Fruit fly (Drosophila melanogaster) whole organism, pupa: ENCODE measurements around the gene CG15429.

Source experiments
- CG10348 ChIP-seq: fragments of 200-800 bp; sonication (Bioruptor generic); IDR thresholded peaks from 2 replicates; pipeline ENCODE4 v1.3.6; 2022; ENCODE audit warnings: missing biosample characterization, missing genetic modification characterization
- CG12605 ChIP-seq: fragments of 200-800 bp; sonication (Bioruptor generic); IDR thresholded peaks from 2 replicates; pipeline ENCODE4 v1.3.6; 2022; ENCODE audit warnings: missing biosample characterization, missing genetic modification characterization
- CG13204 ChIP-seq: fragments of 200-800 bp; sonication (Bioruptor generic); optimal IDR thresholded peaks from 2 replicates; lab custom pipeline; 2018; ENCODE audit warnings: missing biosample characterization, mild to moderate bottlenecking, missing genetic modification characterization, moderate library complexity
- CG14655 ChIP-seq: fragments of 200-800 bp; sonication (Bioruptor generic); optimal IDR thresholded peaks from 3 replicates; lab custom pipeline; 2017; ENCODE audit warnings: mild to moderate bottlenecking, missing biosample characterization, missing genetic modification reagents, missing genetic modification characterization
- CG15710 ChIP-seq: fragments of 200-800 bp; sonication (Bioruptor generic); optimal IDR thresholded peaks from 2 replicates; lab custom pipeline; 2018; ENCODE audit warnings: missing biosample characterization, mild to moderate bottlenecking, missing genetic modification characterization, moderate library complexity
- CG17806 ChIP-seq: fragments of 200-800 bp; sonication (Bioruptor generic); optimal IDR thresholded peaks from 2 replicates; lab custom pipeline; 2018; ENCODE audit warnings: missing biosample characterization, mild to moderate bottlenecking, missing genetic modification characterization, moderate library complexity
- CG32121 ChIP-seq: fragments of 200-800 bp; sonication (Bioruptor generic); IDR thresholded peaks from 2 replicates; pipeline ENCODE4 v1.3.6; 2022; ENCODE audit warnings: missing biosample characterization, missing genetic modification characterization
- CG34367 ChIP-seq: fragments of 200-800 bp; sonication (Bioruptor generic); optimal IDR thresholded peaks from 2 replicates; lab custom pipeline; 2018; ENCODE audit warnings: missing biosample characterization, mild to moderate bottlenecking, missing genetic modification characterization
- CG4496 ChIP-seq: fragments of 200-800 bp; sonication (Bioruptor generic); IDR thresholded peaks from 3 replicates; pipeline ENCODE4 v1.3.6; 2022; ENCODE audit warnings: missing biosample characterization, missing genetic modification characterization
- CG8159 ChIP-seq: fragments of 200-800 bp; sonication (Bioruptor generic); optimal IDR thresholded peaks from 3 replicates; lab custom pipeline; 2018; ENCODE audit warnings: missing biosample characterization, mild to moderate bottlenecking, missing genetic modification characterization, moderate library complexity
- CG8301 ChIP-seq: fragments of 200-800 bp; sonication (Bioruptor generic); optimal IDR thresholded peaks from 2 replicates; lab custom pipeline; 2018; ENCODE audit warnings: missing biosample characterization, mild to moderate bottlenecking, missing genetic modification characterization
- CG9948 ChIP-seq: fragments of 200-800 bp; sonication (Bioruptor generic); optimal IDR thresholded peaks from 2 replicates; lab custom pipeline; 2018; ENCODE audit warnings: missing biosample characterization, mild to moderate bottlenecking, missing genetic modification characterization, moderate library complexity
- D1 ChIP-seq: fragments of 200-800 bp; sonication (Bioruptor generic); optimal IDR thresholded peaks from 2 replicates; lab custom pipeline; 2018; ENCODE audit warnings: missing biosample characterization, mild to moderate bottlenecking, missing genetic modification characterization, moderate library complexity
- EcR ChIP-seq: fragments of 200-800 bp; sonication (Bioruptor generic); optimal IDR thresholded peaks from 3 replicates; lab custom pipeline; 2019; ENCODE audit warnings: missing biosample characterization, missing genetic modification characterization, mild to moderate bottlenecking, moderate library complexity, missing genetic modification reagents
- Ets98B ChIP-seq: fragments of 200-800 bp; sonication (Bioruptor generic); IDR thresholded peaks from 2 replicates; pipeline ENCODE4 v1.3.6; 2022; ENCODE audit warnings: missing biosample characterization, missing genetic modification characterization
- Pif1A ChIP-seq: fragments of 200-800 bp; sonication (Bioruptor generic); optimal IDR thresholded peaks from 3 replicates; lab custom pipeline; 2016; ENCODE audit warnings: missing biosample characterization, missing genetic modification characterization
- Pif1B ChIP-seq: fragments of 200-800 bp; sonication (Bioruptor generic); optimal IDR thresholded peaks from 3 replicates; lab custom pipeline; 2016; ENCODE audit warnings: missing biosample characterization, missing genetic modification characterization
- Snoo ChIP-seq: fragments of 200-800 bp; sonication (Bioruptor generic); optimal IDR thresholded peaks from 3 replicates; lab custom pipeline; 2017; ENCODE audit warnings: missing biosample characterization, mild to moderate bottlenecking, missing genetic modification characterization, inconsistent platforms
- fd96Ca ChIP-seq: fragments of 200-800 bp; sonication (Bioruptor generic); IDR thresholded peaks from 3 replicates; pipeline ENCODE4 v1.3.6; 2022; ENCODE audit warnings: missing biosample characterization, missing genetic modification characterization
- gl ChIP-seq: fragments of 200-800 bp; sonication (Bioruptor generic); optimal IDR thresholded peaks from 2 replicates; lab custom pipeline; 2018; ENCODE audit warnings: missing biosample characterization, mild to moderate bottlenecking, missing genetic modification characterization
- rn ChIP-seq: fragments of 200-800 bp; sonication (Bioruptor generic); IDR thresholded peaks from 2 replicates; pipeline ENCODE4 v1.3.6; 2022; ENCODE audit warnings: missing biosample characterization, missing genetic modification characterization

CG15429 gene

dm6 chr2L:4372802-4373570, 20.2 kb downstream of the CG15429 start:
- TF ChIP-seq EcR, result peak; percentile 33
- TF ChIP-seq CG32121 (GFP tag; lab: Robert Waterston, UW), result no peak

DNA sequence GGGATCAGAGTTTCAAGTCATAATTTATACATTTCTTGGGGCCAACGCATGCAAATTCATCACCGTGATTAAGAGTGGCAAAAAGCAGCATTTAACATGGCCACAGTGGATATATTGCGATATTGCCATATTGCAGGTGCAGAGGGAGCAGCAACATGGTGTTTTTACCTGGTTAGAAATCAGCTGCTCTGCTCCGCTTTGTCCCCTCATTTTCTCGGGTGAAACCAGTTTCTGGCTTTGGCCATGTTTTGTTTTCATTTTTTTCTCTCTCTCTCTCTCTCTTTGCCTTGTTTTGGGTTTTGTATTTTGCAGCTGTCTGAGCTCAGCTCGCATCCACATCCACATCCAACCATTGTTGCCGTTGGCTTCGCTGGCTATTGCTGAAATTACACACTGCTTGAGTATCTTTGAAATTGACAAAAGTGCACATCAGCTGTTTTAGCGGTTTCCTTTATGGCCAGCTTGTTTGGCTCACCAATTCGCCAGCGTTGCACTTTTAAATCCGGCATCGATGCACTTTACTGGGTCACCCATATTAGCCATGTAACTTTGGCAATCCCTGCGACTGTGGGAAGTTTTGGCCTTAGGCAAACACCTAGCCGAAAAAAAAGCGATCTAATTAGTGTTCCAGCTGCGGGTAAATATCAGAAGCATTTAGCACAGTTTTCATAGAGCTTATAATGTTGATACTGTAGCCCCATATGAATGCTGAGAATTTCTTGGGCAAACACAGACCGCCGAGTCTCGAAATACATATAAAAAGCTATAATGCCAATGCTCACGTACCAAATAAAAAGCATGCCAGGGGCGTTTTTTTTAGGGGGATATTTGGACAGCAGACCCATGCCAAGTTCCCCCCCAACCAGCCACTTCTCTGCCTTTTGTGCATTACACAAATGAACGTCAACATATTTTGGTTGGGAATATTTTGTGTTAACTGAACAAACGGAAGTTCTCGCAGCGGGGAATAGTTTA, 22.5 kb downstream of the CG15429 start:
- peak; percentile 58; the same call in 1 of the 3 replicates for TF ChIP-seq fd96Ca (GFP tag; lab: Robert Waterston, UW)
- peak; percentile 5 for TF ChIP-seq CG8301
- TF ChIP-seq CG10348 (GFP tag; lab: Robert Waterston, UW), result no peak
- peak; percentile 80 for TF ChIP-seq EcR
- TF ChIP-seq Pif1B (GFP tag; lab: Kevin White, UChicago), result no peak
- 0 out of 2 replicates have a peak, but pooled peaks have one; percentile 9 for TF ChIP-seq rn (GFP tag; lab: Robert Waterston, UW)
- TF ChIP-seq CG13204, result peak; percentile 31
- peak; percentile 57; the same call in 1 of the 2 replicates for TF ChIP-seq Ets98B
- TF ChIP-seq CG12605 (GFP tag; lab: Robert Waterston, UW), result no peak; the same call in 1 of the 2 replicates
- TF ChIP-seq CG15710, result no peak
- TF ChIP-seq CG17806 (tag; lab: Kevin White, UChicago), result no peak
- TF ChIP-seq CG8159 (tag; lab: Kevin White, UChicago), result peak; percentile 20
- no peak for TF ChIP-seq Pif1A (GFP tag; lab: Kevin White, UChicago)
- no peak for TF ChIP-seq Snoo
- no peak for TF ChIP-seq CG9948 (tag; lab: Kevin White, UChicago)
- no peak for TF ChIP-seq CG14655
- TF ChIP-seq CG34367 (tag; lab: Kevin White, UChicago), result no peak
- no peak for TF ChIP-seq D1
- peak; percentile 48; the same call in 1 of the 3 replicates for TF ChIP-seq CG4496 (GFP tag; lab: Robert Waterston, UW)
- TF ChIP-seq CG32121 (GFP tag; lab: Robert Waterston, UW), result no peak
- peak; percentile 65 for TF ChIP-seq gl (tag; lab: Kevin White, UChicago)

DNA sequence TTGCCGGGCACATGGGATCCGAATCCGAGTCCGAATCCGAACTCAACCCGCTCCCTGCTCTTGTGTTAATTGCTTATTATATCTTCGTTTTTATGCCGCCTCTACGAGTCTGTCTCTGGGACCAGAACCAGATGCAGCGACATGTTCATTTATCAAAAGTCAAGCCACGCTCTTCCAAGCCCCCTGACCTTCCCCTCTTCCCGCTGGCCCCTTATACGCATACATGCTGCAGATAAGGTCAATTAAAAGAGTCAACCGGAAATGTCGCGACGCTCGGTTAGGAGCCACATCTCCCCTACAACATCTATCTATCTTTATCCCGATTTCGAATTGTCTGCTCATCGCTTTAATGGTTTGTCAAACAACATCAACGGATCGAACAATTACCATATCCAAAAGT, 25.0 kb downstream of the CG15429 start:
- TF ChIP-seq Pif1A (GFP tag; lab: Kevin White, UChicago), result no peak
- TF ChIP-seq EcR, result peak; percentile 50
- TF ChIP-seq CG10348 (GFP tag; lab: Robert Waterston, UW), result no peak
- no peak for TF ChIP-seq CG9948 (tag; lab: Kevin White, UChicago)
- no peak for TF ChIP-seq CG4496 (GFP tag; lab: Robert Waterston, UW)
- no peak for TF ChIP-seq CG15710
- TF ChIP-seq, all 21 proteins: peak for 1

DNA sequence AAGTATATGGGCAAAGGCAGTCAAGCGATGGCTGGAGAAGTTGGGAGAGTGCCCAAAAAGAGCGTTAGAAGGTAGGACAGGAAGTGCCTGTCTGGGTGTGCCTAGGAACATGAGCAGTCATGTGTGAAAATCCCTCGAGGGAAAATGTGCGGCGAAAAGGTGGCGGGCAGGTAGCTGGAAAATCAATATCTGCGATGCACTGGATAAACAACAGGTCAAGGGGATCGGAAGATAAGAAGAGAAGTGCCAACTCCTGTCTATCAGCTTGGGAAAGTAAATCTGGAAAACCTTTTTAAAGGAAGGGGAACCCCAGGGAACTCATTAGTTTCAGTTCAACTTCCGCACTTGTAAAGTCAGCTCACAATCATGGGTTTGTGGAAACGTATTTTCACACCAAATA, 25.6 kb downstream of the CG15429 start:
- TF ChIP-seq EcR, result no peak

DNA sequence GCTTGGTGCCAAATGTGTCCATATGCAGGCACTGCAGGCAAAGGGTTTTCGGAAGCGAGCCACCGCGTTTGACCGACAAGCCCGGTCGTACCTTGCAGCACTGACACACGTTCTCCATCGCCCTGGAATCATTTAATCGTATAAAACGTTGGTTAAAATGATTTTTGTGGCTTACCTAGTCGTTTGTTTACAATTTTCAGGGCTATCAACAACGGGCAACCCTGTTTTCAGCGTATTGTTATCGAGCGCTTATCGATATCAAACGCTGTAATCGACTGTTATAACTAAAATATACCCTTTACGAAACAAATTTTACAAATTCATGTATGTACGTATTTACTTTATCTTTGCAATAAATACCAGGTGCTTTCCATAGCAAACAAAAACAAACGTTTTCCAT, 29.7 kb downstream of the CG15429 start, which contains the start of gene CG17612:
CG17612 (minus strand) TSS at position 214 of the 400 bp plus-strand sequence.
- TF ChIP-seq fd96Ca (GFP tag; lab: Robert Waterston, UW) (no peak), CG14655 (no peak), CG8301 (no peak), gl (tag; lab: Kevin White, UChicago) (no peak), Snoo (no peak), CG34367 (tag; lab: Kevin White, UChicago) (no peak), CG13204 (no peak), Pif1B (GFP tag; lab: Kevin White, UChicago) (no peak), CG10348 (GFP tag; lab: Robert Waterston, UW) (no peak), CG32121 (GFP tag; lab: Robert Waterston, UW) (no peak), CG12605 (GFP tag; lab: Robert Waterston, UW) (no peak), EcR (no peak)

- TF ChIP-seq CG4496 (GFP tag; lab: Robert Waterston, UW) (no peak), CG8159 (tag; lab: Kevin White, UChicago) (no peak)
Measured at dm6 chr2L:4385387-4386279, 32.9 kb downstream of the CG15429 start, which contains the start of gene Vps53. Gene Vps53 (minus strand): TSS chr2L:4386062.
